Comparison of ENCODE assay signal across 3 worm cellular contexts in the genomic region with DNA sequence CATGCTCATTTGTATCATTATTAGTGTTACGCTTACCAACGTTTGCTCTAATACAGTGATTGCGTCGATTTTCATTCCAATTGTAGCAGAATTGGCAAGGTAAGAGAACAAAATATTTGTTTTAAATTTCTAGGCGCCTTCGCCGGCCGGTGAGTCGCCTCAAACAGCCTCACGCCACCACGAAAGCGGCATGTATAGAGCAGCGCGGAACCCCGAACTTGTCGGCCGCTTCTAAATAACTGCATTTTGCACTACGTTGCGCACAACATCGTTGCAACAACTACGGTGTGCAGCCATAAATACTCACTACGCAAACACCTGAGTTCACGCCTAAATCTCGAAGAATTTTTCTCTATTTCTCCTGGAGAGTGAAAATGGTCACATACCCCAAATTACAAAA.
TF ChIP-seq lines count a peak whose summit lies in the region.

No protein-coding gene starts in this region.

TF ChIP-seq in whole organism, L1 larva, 84 proteins besides CTCF, POLR2A, EP300 and RAD21:
- TF ChIP-seq nhr-76 (tag; optimal IDR thresholded peaks at IDR 0.05; lab: Kevin White, UChicago) (no peak), snpc-4 (tag; optimal IDR thresholded peaks at IDR 0.05; lab: Kevin White, UChicago) (peak; percentile 49), aha-1 (tag; optimal IDR thresholded peaks at IDR 0.05; lab: Kevin White, UChicago) (no peak), efl-1 (optimal IDR thresholded peaks at IDR 0.05; lab: Kevin White, UChicago) (no peak), efl-1 (GFP tag; optimal IDR thresholded peaks at IDR 0.05 in 1 of 2; lab: Kevin White, UChicago) (peak in 1 of 2 experiments; percentile 3), Y116A8C.19 (tag; optimal IDR thresholded peaks at IDR 0.05; lab: Kevin White, UChicago; ENCODE audit: borderline replicate concordance) (no peak), ceh-88 (GFP tag; IDR thresholded peaks at IDR 0.05; lab: Robert Waterston, UW) (no peak), C34B4.2 (tag; optimal IDR thresholded peaks at IDR 0.05; lab: Kevin White, UChicago) (no peak)

TF ChIP-seq in whole organism, L4 larva, 104 proteins besides CTCF, POLR2A, EP300 and RAD21:
- no peak for TF ChIP-seq lin-29 (GFP tag; IDR thresholded peaks at IDR 0.05; lab: Robert Waterston, UW)
- TF ChIP-seq snpc-1.2 (GFP tag; IDR thresholded peaks at IDR 0.05; lab: Robert Waterston, UW), result 0 out of 2 replicates have a peak, but pooled peaks have one; percentile 31
- peak; percentile 59 for TF ChIP-seq aha-1 (tag; lab: Kevin White, UChicago)
- no peak for TF ChIP-seq lin-38 (GFP tag; IDR thresholded peaks at IDR 0.05; lab: Robert Waterston, UW)
- TF ChIP-seq hlh-11 (tag; optimal IDR thresholded peaks at IDR 0.05; lab: Kevin White, UChicago), result no peak
- TF ChIP-seq ztf-11 (tag; optimal IDR thresholded peaks at IDR 0.05; lab: Kevin White, UChicago), result no peak

TF ChIP-seq in whole organism, young adult, 124 proteins besides CTCF, POLR2A, EP300 and RAD21:
- TF ChIP-seq ceh-79 (tag; optimal IDR thresholded peaks at IDR 0.05; lab: Kevin White, UChicago) (no peak), snpc-4 (GFP tag; optimal IDR thresholded peaks at IDR 0.05; lab: Kevin White, UChicago) (no peak), snpc-4 (tag; optimal IDR thresholded peaks at IDR 0.05; lab: Kevin White, UChicago) (peak in 2 of 4 experiments; percentile 85 to 89), snpc-1.1 (tag; optimal IDR thresholded peaks at IDR 0.05; lab: Kevin White, UChicago; ENCODE audit: insufficient read depth) (peak; percentile 76)
